Worm (Caenorhabditis elegans): Measurements from ENCODE around the gene ser-6.
A peak's percentile ranks its signal among the peaks of the same experiment; 100 is the strongest.

ser-6 gene

DNA sequence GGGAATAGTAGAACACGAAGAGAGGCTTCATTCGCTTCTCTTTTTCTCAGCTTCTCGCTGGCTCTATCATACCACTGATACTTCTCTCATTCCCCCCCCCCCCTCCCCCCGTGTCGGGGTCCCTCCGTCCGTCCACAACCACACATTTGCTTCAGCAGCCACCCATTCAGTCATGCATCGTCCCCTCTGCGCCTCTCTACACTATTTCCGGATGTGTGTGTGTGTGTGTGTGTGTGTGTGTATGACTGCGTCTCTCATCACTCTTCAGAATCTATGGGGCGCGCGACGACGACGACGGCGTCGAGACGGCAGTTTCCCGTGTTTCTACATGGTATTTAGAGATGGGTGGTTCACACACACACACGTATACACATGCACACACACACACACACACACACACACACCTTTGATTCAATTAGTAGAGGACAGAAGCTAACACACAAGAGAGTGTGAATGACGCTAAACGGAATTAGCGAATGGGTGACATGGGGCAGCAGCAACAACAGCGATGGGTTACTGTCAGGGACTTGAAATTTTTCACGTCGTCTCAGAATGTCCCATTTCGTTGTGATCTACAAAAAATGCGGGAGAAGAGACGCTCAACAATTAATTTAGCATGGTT lies 33.5 kb downstream of the ser-6 start (continued):
- TF ChIP-seq gmeb-1 (tag; optimal IDR thresholded peaks at IDR 0.05) (no peak), nhr-237 (tag; optimal IDR thresholded peaks at IDR 0.05) (no peak), unc-62 (GFP tag; optimal IDR thresholded peaks at IDR 0.05) (no peak), ztf-4 (tag; optimal IDR thresholded peaks at IDR 0.05) (no peak), lin-39 (tag; optimal IDR thresholded peaks at IDR 0.05) (no peak), sma-3 (GFP tag; optimal IDR thresholded peaks at IDR 0.05) (no peak), peb-1 (tag; optimal IDR thresholded peaks at IDR 0.05) (no peak), C34F6.9 (tag; optimal IDR thresholded peaks at IDR 0.05) (peak; percentile 59), ztf-1 (GFP tag; conservative IDR thresholded peaks at IDR 0.05) (no peak), Y55F3AM.14 (GFP tag; optimal IDR thresholded peaks at IDR 0.05) (peak; percentile 44), egl-27 (tag; optimal IDR thresholded peaks at IDR 0.05) (no peak), unc-39 (tag; optimal IDR thresholded peaks at IDR 0.05) (no peak)

ce11 chrIV:2994883-2995282 lies 35.0 kb downstream of the ser-6 start:
- TF ChIP-seq crh-2 (tag; optimal IDR thresholded peaks at IDR 0.05) (no peak), sem-4 (tag; optimal IDR thresholded peaks at IDR 0.05) (peak; percentile 10), C34F6.9 (tag; optimal IDR thresholded peaks at IDR 0.05) (no peak), lin-39 (tag; optimal IDR thresholded peaks at IDR 0.05) (no peak), nhr-25 (tag; optimal IDR thresholded peaks at IDR 0.05) (peak; percentile 0), nhr-11 (tag; optimal IDR thresholded peaks at IDR 0.05) (no peak), F13H6.1 (tag; optimal IDR thresholded peaks at IDR 0.05) (peak; percentile 3), lsy-2 (tag; optimal IDR thresholded peaks at IDR 0.05) (no peak), nhr-129 (tag; optimal IDR thresholded peaks at IDR 0.05) (peak; percentile 8), gmeb-1 (tag; optimal IDR thresholded peaks at IDR 0.05) (no peak)

ce11 chrIV:2995372-2995771 lies 35.5 kb downstream of the ser-6 start, which contains the start of gene Y54G2A.26:
Gene Y54G2A.26, minus strand, starts transcription at chrIV:2995472.
- TF ChIP-seq nhr-12 (tag; optimal IDR thresholded peaks at IDR 0.05) (no peak), unc-62 (GFP tag; optimal IDR thresholded peaks at IDR 0.05) (no peak)

ce11 chrIV:2997302-2997701 lies 37.4 kb downstream of the ser-6 start:
- TF ChIP-seq mab-5 (tag; optimal IDR thresholded peaks at IDR 0.05) (no peak), egl-27 (tag; optimal IDR thresholded peaks at IDR 0.05) (no peak), nhr-23 (tag; optimal IDR thresholded peaks at IDR 0.05) (no peak), F13H6.1 (tag; optimal IDR thresholded peaks at IDR 0.05) (no peak), unc-55 (GFP tag; optimal IDR thresholded peaks at IDR 0.05) (peak; percentile 17), lin-13 (GFP tag; optimal IDR thresholded peaks at IDR 0.05) (no peak), C34F6.9 (tag; optimal IDR thresholded peaks at IDR 0.05) (no peak), nhr-12 (tag; optimal IDR thresholded peaks at IDR 0.05) (no peak), unc-62 (GFP tag; optimal IDR thresholded peaks at IDR 0.05) (no peak)

DNA sequence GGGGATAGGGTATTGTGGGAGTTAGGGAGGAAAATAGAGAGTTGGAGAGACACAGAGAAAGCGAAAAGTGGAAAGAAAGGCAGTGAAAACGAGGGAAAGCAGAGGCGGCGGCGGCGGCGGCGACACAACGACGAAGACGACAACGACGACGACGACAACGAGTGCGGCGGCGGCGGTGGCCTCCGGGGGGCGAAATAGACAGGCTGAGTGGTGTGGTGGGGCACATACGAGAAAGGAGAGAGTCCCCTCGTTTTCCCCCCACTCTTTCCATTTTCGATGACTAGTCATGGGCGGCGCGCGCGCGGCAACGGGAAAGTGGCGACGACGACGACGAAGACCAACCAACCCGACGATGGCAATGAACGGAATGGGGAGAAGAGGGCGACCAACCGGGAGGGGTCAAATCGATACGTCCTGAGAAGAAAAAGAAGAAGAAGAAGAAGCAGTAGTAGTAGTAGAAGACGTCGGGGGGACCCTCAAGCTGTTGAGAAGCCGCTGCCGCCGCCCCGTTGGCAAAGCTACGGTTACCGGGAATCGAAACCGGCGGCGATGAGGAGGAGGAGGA lies 38.8 kb downstream of the ser-6 start:
- TF ChIP-seq nhr-25 (tag; optimal IDR thresholded peaks at IDR 0.05) (peak; percentile 5), dmd-4 (tag; optimal IDR thresholded peaks at IDR 0.05) (no peak), unc-55 (GFP tag; optimal IDR thresholded peaks at IDR 0.05) (peak; percentile 76), zag-1 (tag; optimal IDR thresholded peaks at IDR 0.05) (no peak), blmp-1 (tag; optimal IDR thresholded peaks at IDR 0.05; ENCODE audit: insufficient read depth) (peak; percentile 97), lin-13 (GFP tag; optimal IDR thresholded peaks at IDR 0.05) (peak; percentile 34), F13H6.1 (tag; optimal IDR thresholded peaks at IDR 0.05) (peak; percentile 72), nhr-129 (tag; optimal IDR thresholded peaks at IDR 0.05) (peak; percentile 47), C34F6.9 (tag; optimal IDR thresholded peaks at IDR 0.05) (peak; percentile 24), unc-39 (tag; optimal IDR thresholded peaks at IDR 0.05) (no peak), crh-2 (tag; optimal IDR thresholded peaks at IDR 0.05) (no peak), snpc-4 (tag; optimal IDR thresholded peaks at IDR 0.05) (peak; percentile 29)

DNA sequence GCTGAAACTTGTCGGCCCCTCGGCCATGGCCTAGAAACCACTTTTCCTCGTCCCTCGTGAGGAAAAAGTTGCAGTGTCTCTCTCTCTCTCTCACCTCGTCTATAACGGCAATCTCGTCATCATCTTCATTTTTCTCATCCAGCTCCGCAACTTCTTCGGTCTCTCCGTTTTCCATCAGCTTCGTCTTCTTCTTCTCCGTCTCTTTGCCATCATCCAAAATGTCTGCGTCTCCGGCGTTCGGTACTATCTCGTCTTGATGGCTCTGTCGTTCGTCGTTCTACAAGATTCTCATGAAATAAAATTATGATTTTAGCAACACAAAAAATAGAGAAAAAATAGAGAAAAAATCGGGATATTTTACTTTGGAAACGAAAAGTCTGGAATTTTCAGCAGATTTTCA lies 41.6 kb downstream of the ser-6 start:
- peak; percentile 38 for TF ChIP-seq C34F6.9 (tag; optimal IDR thresholded peaks at IDR 0.05)
- TF ChIP-seq lsy-2 (tag; optimal IDR thresholded peaks at IDR 0.05), result peak in 1 of 2 experiments; percentile 2
- TF ChIP-seq unc-55 (GFP tag; optimal IDR thresholded peaks at IDR 0.05), result peak; percentile 56
- no peak for TF ChIP-seq zag-1 (tag; optimal IDR thresholded peaks at IDR 0.05)
